Worm (Caenorhabditis elegans) whole organism, midembryonic: ENCODE data around the gene cyp-13A6.

ENCODE experiments used
- T22C8.4 ChIP-seq: fragments of 200-800 bp; sonication (Bioruptor generic); IDR thresholded peaks from 2 replicates; pipeline ENCODE4 v1.3.6; 2022; ENCODE audit warnings: missing genetic modification characterization, missing compliant biosample characterization
- cog-1 ChIP-seq: sonication (generic microtip); optimal IDR thresholded peaks from 2 replicates; lab custom pipeline; 2016; ENCODE audit warnings: missing genetic modification characterization, missing compliant biosample characterization
- flt-1 ChIP-seq: fragments of 200-800 bp; sonication (Bioruptor generic); IDR thresholded peaks from 2 replicates; pipeline ENCODE4 v1.3.6; 2022; ENCODE audit warnings: missing genetic modification characterization, missing compliant biosample characterization
- klf-2 ChIP-seq: fragments of 200-800 bp; sonication (Bioruptor generic); conservative IDR thresholded peaks from 2 replicates; pipeline ENCODE4 v1.3.6; 2022; ENCODE audit warnings: missing genetic modification reagents, missing genetic modification characterization, missing compliant biosample characterization
- med-1 ChIP-seq: sonication (generic microtip); optimal IDR thresholded peaks from 2 replicates; lab custom pipeline; 2017; ENCODE audit warnings: missing genetic modification characterization, mild to moderate bottlenecking, missing compliant biosample characterization, antibody characterized with exemption, missing genetic modification reagents; ENCODE audit not compliant: insufficient read depth
- ref-1 ChIP-seq: fragments of 200-800 bp; sonication (Bioruptor generic); conservative IDR thresholded peaks from 2 replicates; pipeline ENCODE4 v1.3.6; 2022; ENCODE audit warnings: missing genetic modification reagents, missing genetic modification characterization, missing compliant biosample characterization
- tab-1 ChIP-seq: fragments of 200-800 bp; sonication (Bioruptor generic); IDR thresholded peaks from 2 replicates; pipeline ENCODE4 v1.3.6; 2022; ENCODE audit warnings: missing genetic modification characterization, missing compliant biosample characterization
- ztf-23 ChIP-seq: fragments of 200-800 bp; sonication (Bioruptor generic); IDR thresholded peaks from 2 replicates; pipeline ENCODE4 v1.3.6; 2022; ENCODE audit warnings: missing genetic modification reagents, missing genetic modification characterization, missing compliant biosample characterization
- ztf-29 ChIP-seq: fragments of 200-800 bp; sonication (Bioruptor generic); IDR thresholded peaks from 2 replicates; pipeline ENCODE4 v1.3.6; 2022; ENCODE audit warnings: missing genetic modification reagents, missing genetic modification characterization, missing compliant biosample characterization

The cyp-13A6 gene

ce11 chrII:9753730-9754129 lies 48.9 kb downstream of the cyp-13A6 start, which contains the start of gene ZK1321.1:
Gene ZK1321.1 (plus strand): TSS chrII:9754030.
- TF ChIP-seq cog-1 (tag; lab: Kevin White, UChicago) (no peak), tab-1 (GFP tag; lab: Robert Waterston, UW) (no peak), flt-1 (GFP tag; lab: Robert Waterston, UW) (no peak), ztf-23 (no peak), med-1 (GFP tag; lab: Kevin White, UChicago) (no peak), T22C8.4 (no peak), ref-1 (GFP tag; lab: Robert Waterston, UW) (no peak), klf-2 (GFP tag; lab: Robert Waterston, UW) (no peak), ztf-29 (GFP tag; lab: Robert Waterston, UW) (no peak)

ce11 chrII:9753056-9753455 lies 49.6 kb downstream of the cyp-13A6 start, which contains the start of gene Y53C12B.7:
Gene Y53C12B.7 (minus strand): TSS chrII:9753218.
- TF ChIP-seq flt-1 (GFP tag; lab: Robert Waterston, UW), result no peak
- TF ChIP-seq T22C8.4, result no peak
- no peak for TF ChIP-seq med-1 (GFP tag; lab: Kevin White, UChicago)
- no peak for TF ChIP-seq cog-1 (tag; lab: Kevin White, UChicago)

- TF ChIP-seq ztf-29 (GFP tag; lab: Robert Waterston, UW), result no peak
- TF ChIP-seq cog-1 (tag; lab: Kevin White, UChicago), result no peak
- TF ChIP-seq T22C8.4, result no peak
- no peak for TF ChIP-seq med-1 (GFP tag; lab: Kevin White, UChicago)
- TF ChIP-seq ztf-23, result no peak
- TF ChIP-seq klf-2 (GFP tag; lab: Robert Waterston, UW), result no peak
- TF ChIP-seq ref-1 (GFP tag; lab: Robert Waterston, UW), result no peak
- no peak for TF ChIP-seq tab-1 (GFP tag; lab: Robert Waterston, UW)
- no peak for TF ChIP-seq flt-1 (GFP tag; lab: Robert Waterston, UW)
Measured at ce11 chrII:9752278-9752677, 50.3 kb downstream of the cyp-13A6 start.
